Fruit fly (Drosophila melanogaster) whole organism: ENCODE data around the gene CG10862.

Experiments
- CG8478 ChIP-seq: fragments of >200 bp; optimal IDR thresholded peaks from 2 replicates; lab custom pipeline; 2018; ENCODE audit warnings: inconsistent platforms
- Dll ChIP-seq: fragments of >200 bp; optimal IDR thresholded peaks from 2 replicates; lab custom pipeline; 2017
- EcR ChIP-seq, 2 experiments: fragments of >200 bp; optimal IDR thresholded peaks; 2 replicates each; lab custom pipeline; 2017; ENCODE audit warnings: missing biosample characterization in 2 of 2, missing genetic modification characterization in 2 of 2, missing genetic modification reagents in 2 of 2
- pan ChIP-seq: fragments of >200 bp; optimal IDR thresholded peaks from 2 replicates; lab custom pipeline; 2017
- psq ChIP-seq: fragments of >200 bp; optimal IDR thresholded peaks from 2 replicates; lab custom pipeline; 2017
- usp ChIP-seq: fragments of >200 bp; optimal IDR thresholded peaks from 2 replicates; lab custom pipeline; 2017; ENCODE audit warnings: missing biosample characterization, missing genetic modification characterization, mixed read lengths

The CG10862 gene

DNA sequence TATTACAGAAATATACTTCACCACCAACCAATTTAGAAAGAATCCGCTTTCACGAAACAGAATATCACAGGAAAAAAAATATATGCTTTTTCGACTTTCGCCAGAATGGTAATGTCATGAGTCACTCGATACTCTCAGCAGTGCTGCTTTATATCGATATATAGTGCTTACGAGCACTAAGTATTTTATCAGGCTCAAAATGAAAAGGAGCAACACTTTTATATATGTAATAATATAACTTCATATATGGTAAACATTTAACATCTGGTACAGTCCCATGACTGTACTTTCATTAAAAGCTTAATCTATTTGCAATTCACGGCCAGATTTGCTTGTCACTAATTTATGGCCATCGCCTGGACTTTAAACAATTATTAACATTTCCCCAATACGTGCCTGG, at the start of gene CG10862:
CG10862 (minus strand) TSS at position 101 of the 400 bp plus-strand sequence.
- TF ChIP-seq Dll (lab: Kevin White, UChicago) (no peak), EcR (GFP tag; optimal IDR thresholded peaks at IDR 0.05; lab: Kevin White, UChicago) (no peak), CG8478 (lab: Kevin White, UChicago) (no peak), usp (GFP tag; lab: Kevin White, UChicago) (no peak), pan (lab: Kevin White, UChicago) (no peak), psq (no peak)

DNA sequence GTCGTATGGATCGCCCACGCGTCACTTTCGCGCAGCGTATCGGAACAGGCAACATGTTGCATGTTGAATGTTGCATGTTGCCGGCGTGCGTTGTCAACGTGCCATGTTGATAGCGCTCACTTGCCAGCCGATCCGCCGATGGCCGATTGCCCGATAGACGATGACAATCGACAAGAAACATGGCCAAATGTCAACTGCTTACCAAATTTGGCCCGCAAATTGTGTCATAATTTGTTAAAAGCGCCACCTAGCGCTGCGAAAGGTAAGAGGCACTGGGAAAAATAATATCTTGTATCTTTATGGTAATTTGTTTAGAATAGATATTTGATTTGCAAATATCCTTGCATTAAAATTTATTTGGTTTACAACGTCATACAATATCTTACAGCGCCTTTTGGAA, 47.9 kb upstream of the CG10862 start:
- TF ChIP-seq psq (no peak), CG8478 (lab: Kevin White, UChicago) (no peak)

DNA sequence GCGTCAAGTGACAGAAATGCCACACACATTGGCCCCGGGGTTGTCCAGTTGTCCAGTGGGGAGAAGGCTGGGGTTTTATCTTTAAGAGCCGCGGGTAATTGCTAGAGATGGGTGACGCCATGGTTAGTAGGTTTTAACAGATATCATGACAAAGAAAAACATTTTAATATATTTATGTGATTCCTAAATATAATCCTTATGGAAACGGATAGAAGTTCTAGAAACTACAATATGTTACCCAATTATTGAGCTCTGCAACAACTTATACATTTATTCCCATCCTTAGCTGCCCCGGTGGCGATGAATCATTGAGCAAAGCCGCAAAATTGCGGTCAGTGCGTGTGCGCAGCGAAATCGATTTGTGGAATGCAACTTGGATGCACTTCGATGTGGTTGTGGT, 47.5 kb upstream of the CG10862 start:
- TF ChIP-seq CG8478 (lab: Kevin White, UChicago) (no peak), Dll (lab: Kevin White, UChicago) (no peak), pan (lab: Kevin White, UChicago) (no peak), usp (GFP tag; lab: Kevin White, UChicago) (no peak), psq (no peak), EcR (GFP tag; optimal IDR thresholded peaks at IDR 0.05; lab: Kevin White, UChicago) (no peak)

DNA sequence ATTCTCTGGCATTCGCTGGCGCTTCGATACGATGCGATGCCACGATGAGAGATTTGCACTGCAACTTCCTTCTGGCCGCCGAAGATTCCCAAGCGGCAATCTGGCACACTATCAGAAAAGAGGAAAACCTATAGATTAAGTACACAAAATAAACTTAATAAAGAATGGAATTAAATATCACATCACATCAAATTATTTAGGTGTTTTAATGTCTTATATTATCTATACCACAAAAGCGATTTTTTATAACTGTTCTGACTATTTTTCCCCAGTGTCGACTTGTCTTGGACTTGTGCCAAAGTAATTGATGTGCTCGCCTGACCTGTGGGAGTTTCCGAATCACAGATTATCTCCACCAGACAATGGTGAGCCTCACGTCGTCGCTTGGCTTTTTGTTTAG, 40.8 kb upstream of the CG10862 start:
- TF ChIP-seq psq (no peak), Dll (lab: Kevin White, UChicago) (no peak), pan (lab: Kevin White, UChicago) (no peak), CG8478 (lab: Kevin White, UChicago) (no peak), EcR (GFP tag; optimal IDR thresholded peaks at IDR 0.05; lab: Kevin White, UChicago) (no peak)

DNA sequence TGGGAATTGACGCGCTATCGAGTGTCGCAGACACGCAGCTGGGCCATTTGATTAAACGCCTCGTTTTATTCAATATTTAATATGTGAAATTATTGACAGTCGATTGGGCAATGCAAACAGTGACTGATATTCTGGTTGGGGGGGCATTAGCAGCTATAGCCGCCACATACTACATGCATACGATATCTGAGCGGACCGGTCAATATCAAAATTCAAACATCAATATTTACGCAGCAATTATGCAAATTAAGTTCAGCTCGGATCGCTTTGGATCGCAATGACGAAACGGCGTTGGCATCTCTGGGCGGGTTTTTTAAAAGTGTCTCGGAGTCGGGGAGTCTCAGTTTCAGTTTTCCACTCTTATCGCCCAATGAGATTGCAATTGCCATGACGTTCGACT, 37.1 kb upstream of the CG10862 start:
- TF ChIP-seq psq, result no peak
- no peak for TF ChIP-seq Dll (lab: Kevin White, UChicago)
- TF ChIP-seq usp (GFP tag; lab: Kevin White, UChicago), result no peak
- no peak for TF ChIP-seq CG8478 (lab: Kevin White, UChicago)
- no peak for TF ChIP-seq EcR (GFP tag; optimal IDR thresholded peaks at IDR 0.05; lab: Kevin White, UChicago)
- no peak for TF ChIP-seq pan (lab: Kevin White, UChicago)

DNA sequence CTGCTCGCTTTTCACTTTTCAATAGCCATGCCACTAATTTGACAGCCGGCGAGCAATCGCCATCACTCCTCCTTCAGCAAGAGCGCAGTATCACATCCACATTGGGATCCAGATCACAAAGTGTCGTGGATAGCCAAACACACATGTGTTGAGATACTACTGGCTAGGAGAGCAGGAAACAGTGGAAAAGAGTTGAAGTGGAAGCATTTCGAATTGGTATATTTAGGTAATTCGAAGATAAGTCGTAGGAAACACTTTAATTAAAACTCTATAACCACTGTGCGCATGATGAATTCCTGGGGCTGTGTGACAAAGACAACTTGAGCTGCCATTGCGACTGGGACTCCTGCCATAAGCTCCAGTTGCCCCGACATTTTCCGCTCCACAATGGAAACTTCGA, 35.5 kb upstream of the CG10862 start:
- TF ChIP-seq EcR (GFP tag; optimal IDR thresholded peaks at IDR 0.05; lab: Kevin White, UChicago) (no peak), CG8478 (lab: Kevin White, UChicago) (no peak), psq (no peak), pan (lab: Kevin White, UChicago) (no peak), Dll (lab: Kevin White, UChicago) (no peak), usp (GFP tag; lab: Kevin White, UChicago) (no peak)

DNA sequence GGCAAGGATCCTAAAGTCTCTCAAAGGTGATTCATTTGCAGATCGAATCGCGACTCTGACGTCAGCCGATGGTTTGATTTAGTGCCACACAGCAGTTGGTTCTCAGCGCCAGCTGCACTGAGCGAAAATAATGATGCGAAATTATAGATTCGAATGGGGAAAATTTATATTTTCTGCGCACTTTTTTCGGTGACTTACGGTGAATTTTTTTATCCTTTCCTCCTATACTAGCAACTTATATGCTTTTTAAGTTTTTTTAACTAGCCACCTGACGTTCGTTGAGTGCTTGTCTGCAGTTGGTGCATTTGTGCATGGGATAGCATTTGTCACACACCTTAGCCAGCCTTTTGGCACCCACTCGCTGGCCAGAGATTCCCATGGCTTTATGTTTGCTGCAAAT, 31.7 kb upstream of the CG10862 start:
- no peak for TF ChIP-seq pan (lab: Kevin White, UChicago)
- TF ChIP-seq EcR (GFP tag; optimal IDR thresholded peaks at IDR 0.05; lab: Kevin White, UChicago), result no peak
- no peak for TF ChIP-seq usp (GFP tag; lab: Kevin White, UChicago)
- no peak for TF ChIP-seq CG8478 (lab: Kevin White, UChicago)
- no peak for TF ChIP-seq psq
- TF ChIP-seq Dll (lab: Kevin White, UChicago), result no peak

DNA sequence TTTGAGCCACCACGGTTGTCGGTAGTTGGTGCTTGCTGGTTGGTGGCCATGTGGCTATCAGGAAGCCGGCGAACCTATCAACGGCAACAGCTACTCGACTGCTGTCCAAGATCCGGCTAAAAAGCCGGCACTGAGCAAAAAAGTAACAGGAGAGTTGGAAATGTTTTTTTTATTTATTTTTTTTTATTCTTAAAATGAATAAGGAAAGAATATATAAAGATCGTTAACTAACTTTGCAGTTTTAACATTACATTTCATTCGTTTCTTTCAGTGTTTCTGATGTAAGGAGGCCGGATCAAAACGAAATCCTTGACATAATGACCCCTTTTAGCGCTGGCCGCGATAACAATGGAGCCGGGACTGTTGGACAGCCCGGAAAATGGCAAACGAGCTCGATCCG, 29.4 kb upstream of the CG10862 start:
- TF ChIP-seq EcR (GFP tag; optimal IDR thresholded peaks at IDR 0.05; lab: Kevin White, UChicago), result no peak
- no peak for TF ChIP-seq CG8478 (lab: Kevin White, UChicago)
- TF ChIP-seq usp (GFP tag; lab: Kevin White, UChicago), result no peak
- TF ChIP-seq psq, result no peak
- TF ChIP-seq Dll (lab: Kevin White, UChicago), result no peak
- no peak for TF ChIP-seq pan (lab: Kevin White, UChicago)

DNA sequence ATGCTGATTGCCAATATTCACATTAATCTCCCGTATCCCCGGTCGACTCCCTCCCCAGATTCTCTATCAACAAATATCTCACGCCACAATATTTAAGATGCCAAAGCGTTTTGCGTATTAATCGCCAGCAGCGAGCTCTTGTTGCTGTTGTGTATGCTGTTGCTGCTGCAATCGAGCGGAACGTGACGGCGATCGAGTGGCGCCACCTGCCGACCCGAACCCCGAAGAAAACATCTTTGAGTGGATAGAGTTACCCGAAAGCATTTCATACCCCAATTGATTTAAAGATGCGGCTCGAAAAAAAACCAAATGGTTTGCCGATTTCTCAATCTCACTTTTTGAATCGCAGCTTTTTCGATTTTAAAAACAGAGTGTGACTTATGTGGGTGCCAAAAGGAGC, 23.8 kb upstream of the CG10862 start:
- no peak for TF ChIP-seq Dll (lab: Kevin White, UChicago)

DNA sequence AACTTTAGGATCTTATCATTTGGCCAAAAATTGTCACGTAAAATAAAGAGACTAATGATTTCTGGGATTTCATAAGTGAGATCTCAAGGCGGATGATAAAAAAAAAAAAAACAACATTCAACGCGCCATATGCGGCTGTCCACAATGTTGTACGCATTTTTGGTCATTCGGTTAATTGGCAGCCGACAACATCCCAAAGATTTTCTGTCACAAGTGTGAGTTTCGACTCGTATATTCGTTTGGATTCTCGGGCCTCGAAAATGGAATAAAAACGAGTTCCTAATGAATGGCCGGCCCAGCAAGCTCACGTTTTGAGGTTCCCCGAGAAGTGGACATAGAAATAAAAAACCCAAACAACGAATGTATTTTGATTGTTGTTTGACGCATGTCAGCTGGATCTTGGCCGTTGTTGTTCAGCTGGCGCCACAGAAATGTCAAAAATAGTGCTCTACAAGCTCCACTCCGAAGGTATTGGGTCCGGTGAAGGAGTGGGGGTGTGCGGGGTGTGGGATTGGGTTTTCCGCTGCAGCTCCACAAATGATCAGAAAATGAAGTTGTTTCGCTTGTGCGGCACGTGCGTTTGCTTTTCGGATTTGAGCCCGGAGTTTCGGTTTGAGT, 18.0 kb upstream of the CG10862 start:
- TF ChIP-seq EcR (GFP tag; optimal IDR thresholded peaks at IDR 0.05; lab: Kevin White, UChicago) (no peak), pan (lab: Kevin White, UChicago) (no peak), Dll (lab: Kevin White, UChicago) (no peak), psq (no peak), usp (GFP tag; lab: Kevin White, UChicago) (no peak), CG8478 (lab: Kevin White, UChicago) (no peak)

DNA sequence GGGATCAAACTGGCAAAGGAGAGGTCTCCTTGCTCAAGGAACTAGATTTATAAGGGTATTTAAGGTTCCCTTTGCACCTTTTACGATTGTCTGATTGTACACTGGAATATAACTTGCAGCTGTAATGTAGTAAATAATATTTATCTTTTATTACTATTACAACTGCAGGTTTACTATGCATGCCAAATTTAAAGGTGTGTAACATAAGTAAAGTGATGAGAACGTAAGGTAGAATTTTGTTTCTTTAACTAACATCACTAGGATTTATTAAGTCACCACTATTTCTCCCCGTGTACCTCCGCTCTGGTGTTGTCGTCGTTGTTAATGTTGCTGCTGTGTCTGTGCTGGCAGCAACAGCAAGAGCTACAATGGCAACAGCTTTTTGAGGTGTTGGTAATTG, 13.0 kb upstream of the CG10862 start:
- TF ChIP-seq EcR (GFP tag; optimal IDR thresholded peaks at IDR 0.05; lab: Kevin White, UChicago) (no peak), usp (GFP tag; lab: Kevin White, UChicago) (no peak), CG8478 (lab: Kevin White, UChicago) (no peak), Dll (lab: Kevin White, UChicago) (no peak), pan (lab: Kevin White, UChicago) (no peak), psq (no peak)

DNA sequence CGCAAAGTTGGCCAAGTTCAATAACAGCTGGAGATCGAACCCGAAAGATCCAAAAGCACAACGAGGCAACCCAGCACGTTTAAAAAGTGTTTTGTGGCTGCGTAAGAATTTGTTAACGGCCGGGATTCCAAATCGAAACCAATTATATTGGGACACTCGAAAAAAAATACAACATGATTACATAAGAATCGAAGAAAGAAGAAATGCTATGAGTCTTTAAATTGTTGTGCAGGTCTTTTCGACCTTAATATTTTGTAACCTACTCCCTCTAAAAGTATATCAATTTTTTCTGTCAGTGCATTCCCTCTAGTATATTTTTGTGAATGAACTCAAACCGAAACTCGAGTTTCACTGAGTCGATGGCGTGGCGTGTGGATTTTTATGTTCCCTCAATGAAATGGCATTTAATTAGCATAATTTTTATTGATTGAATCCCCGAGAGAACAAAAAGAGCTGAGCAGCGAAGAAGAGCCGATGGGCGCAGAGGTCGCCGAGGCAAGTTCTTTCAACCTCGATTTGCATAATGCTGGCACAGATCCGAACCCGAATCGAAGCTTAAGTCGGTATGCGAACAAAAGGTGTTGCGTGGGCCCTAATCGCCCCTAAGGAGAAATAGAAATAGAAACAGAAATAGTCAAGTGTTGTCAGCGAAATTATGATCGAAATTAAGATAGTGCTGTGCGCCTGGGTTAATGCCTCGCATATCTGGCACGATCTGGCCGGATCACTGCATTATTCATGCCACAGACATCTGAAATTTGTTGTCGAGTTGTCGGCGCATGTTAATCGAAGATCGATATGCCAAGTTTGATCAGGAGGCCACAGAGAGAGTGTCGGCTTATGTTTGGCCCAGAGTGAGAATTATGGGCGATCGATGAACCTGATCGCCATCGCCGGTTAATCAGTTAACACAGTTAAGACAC, 11.0 kb upstream of the CG10862 start:
- no peak for TF ChIP-seq Dll (lab: Kevin White, UChicago)
- no peak for TF ChIP-seq psq
- no peak for TF ChIP-seq EcR (GFP tag; optimal IDR thresholded peaks at IDR 0.05; lab: Kevin White, UChicago)
- no peak for TF ChIP-seq pan (lab: Kevin White, UChicago)
- no peak for TF ChIP-seq CG8478 (lab: Kevin White, UChicago)
- no peak for TF ChIP-seq usp (GFP tag; lab: Kevin White, UChicago)
